4 fruit fly cellular contexts compared by ENCODE assay signal in the genomic region with DNA sequence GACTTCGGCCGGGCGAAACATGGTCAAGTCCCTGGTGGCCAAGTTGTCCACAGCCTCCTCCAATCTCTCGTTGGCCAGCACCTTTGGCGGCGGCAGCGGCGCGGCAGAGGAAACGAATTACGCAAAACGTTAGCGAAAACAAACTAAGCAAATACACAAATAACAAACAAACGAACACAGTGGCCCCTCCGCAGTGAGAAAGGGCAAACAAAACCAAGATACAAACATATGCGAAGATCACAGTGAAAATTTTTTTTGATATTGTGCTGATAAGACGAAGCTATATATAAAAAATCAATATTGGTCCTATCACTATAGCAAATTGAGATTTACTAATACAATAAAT.
TF ChIP-seq lines count a peak whose summit lies in the region.

No protein-coding gene starts in this region.

- no peak for TF ChIP-seq CTCF in whole organism, embryonic (GFP tag; optimal IDR thresholded peaks at IDR 0.05; lab: Kevin White, UChicago)

TF ChIP-seq in whole organism, adult, 20 proteins besides CTCF, POLR2A, EP300 and RAD21:
- peak; percentile 6 for TF ChIP-seq Mnt (GFP tag; optimal IDR thresholded peaks at IDR 0.05; lab: Kevin White, UChicago)
- peak; percentile 29 for TF ChIP-seq CG14711 (tag; optimal IDR thresholded peaks at IDR 0.05; lab: Kevin White, UChicago)
- TF ChIP-seq Crg-1 (GFP tag; optimal IDR thresholded peaks at IDR 0.05; lab: Kevin White, UChicago) = peak; percentile 43
- TF ChIP-seq cic (GFP tag; optimal IDR thresholded peaks at IDR 0.05; lab: Kevin White, UChicago) = no peak
- TF ChIP-seq CG11617 (GFP tag; optimal IDR thresholded peaks at IDR 0.05; lab: Kevin White, UChicago) = peak; percentile 49
- TF ChIP-seq tj (GFP tag; optimal IDR thresholded peaks at IDR 0.05; lab: Kevin White, UChicago) = no peak
- peak; percentile 83 for TF ChIP-seq CG12768 (GFP tag; optimal IDR thresholded peaks at IDR 0.05; lab: Kevin White, UChicago)
- peak; percentile 38 for TF ChIP-seq CG7101 (tag; optimal IDR thresholded peaks at IDR 0.05; lab: Kevin White, UChicago)
- TF ChIP-seq CG5204 (GFP tag; optimal IDR thresholded peaks at IDR 0.05; lab: Kevin White, UChicago) = no peak
- no peak for TF ChIP-seq toe (GFP tag; optimal IDR thresholded peaks at IDR 0.05; lab: Kevin White, UChicago)
- peak; percentile 8 for TF ChIP-seq pad (GFP tag; optimal IDR thresholded peaks at IDR 0.05; lab: Kevin White, UChicago)
- no peak for TF ChIP-seq ovo (GFP tag; optimal IDR thresholded peaks at IDR 0.05; lab: Kevin White, UChicago)
- TF ChIP-seq CG7045 (GFP tag; optimal IDR thresholded peaks at IDR 0.05; lab: Kevin White, UChicago) = peak; percentile 36
- TF ChIP-seq CG33017 (tag; optimal IDR thresholded peaks at IDR 0.05; lab: Kevin White, UChicago) = no peak
- TF ChIP-seq bab1 (GFP tag; optimal IDR thresholded peaks at IDR 0.05; lab: Kevin White, UChicago) = no peak
- TF ChIP-seq Hr96 (GFP tag; optimal IDR thresholded peaks at IDR 0.05; lab: Kevin White, UChicago) = no peak
- no peak for TF ChIP-seq cnc (optimal IDR thresholded peaks at IDR 0.05; lab: Kevin White, UChicago)
- no peak for TF ChIP-seq kay (GFP tag; lab: Kevin White, UChicago; ENCODE audit: borderline replicate concordance)
- TF ChIP-seq CG1620 (GFP tag; optimal IDR thresholded peaks at IDR 0.05; lab: Kevin White, UChicago) = peak; percentile 5
- peak; percentile 29 for TF ChIP-seq Clk (GFP tag; optimal IDR thresholded peaks at IDR 0.05; lab: Kevin White, UChicago)

TF ChIP-seq in whole organism, embryonic, 481 proteins besides CTCF, POLR2A, EP300 and RAD21 (continues in another document):
- TF ChIP-seq wdn (GFP tag; IDR thresholded peaks at IDR 0.05; lab: Robert Waterston, UW) = no peak
- 0 out of 2 replicates have a peak, but pooled peaks have one; percentile 16 for TF ChIP-seq CG32532 (GFP tag; IDR thresholded peaks at IDR 0.05; lab: Robert Waterston, UW)
- TF ChIP-seq pfk (GFP tag; optimal IDR thresholded peaks at IDR 0.05; lab: Kevin White, UChicago) = no peak
- no peak for TF ChIP-seq en (GFP tag; optimal IDR thresholded peaks at IDR 0.05; lab: Kevin White, UChicago)
- TF ChIP-seq sens-2 (GFP tag; IDR thresholded peaks at IDR 0.05; lab: Robert Waterston, UW) = no peak
- no peak for TF ChIP-seq Pdp1 (GFP tag; optimal IDR thresholded peaks at IDR 0.05; lab: Kevin White, UChicago)
- no peak for TF ChIP-seq CG8765 (GFP tag; IDR thresholded peaks at IDR 0.05; lab: Robert Waterston, UW)
- TF ChIP-seq her (GFP tag; optimal IDR thresholded peaks at IDR 0.05; lab: Kevin White, UChicago) = no peak
- TF ChIP-seq CG7357 (GFP tag; IDR thresholded peaks at IDR 0.05; lab: Robert Waterston, UW) = no peak
- peak; percentile 31 for TF ChIP-seq CG7987 (GFP tag; optimal IDR thresholded peaks at IDR 0.05; lab: Kevin White, UChicago)
- no peak for TF ChIP-seq CG4854 (GFP tag; optimal IDR thresholded peaks at IDR 0.05; lab: Kevin White, UChicago)
- no peak for TF ChIP-seq CG18011 (GFP tag; optimal IDR thresholded peaks at IDR 0.05; lab: Kevin White, UChicago)
- no peak for TF ChIP-seq H2.0 (GFP tag; IDR thresholded peaks at IDR 0.05; lab: Robert Waterston, UW)
- TF ChIP-seq tgo (GFP tag; IDR thresholded peaks at IDR 0.05; lab: Robert Waterston, UW) = no peak; the same call in 2 of the 3 replicates
- no peak for TF ChIP-seq CG10274 (GFP tag; optimal IDR thresholded peaks at IDR 0.05; lab: Kevin White, UChicago)
- TF ChIP-seq eyg (GFP tag; optimal IDR thresholded peaks at IDR 0.05; lab: Kevin White, UChicago) = no peak
- TF ChIP-seq ham (GFP tag; IDR thresholded peaks at IDR 0.05; lab: Robert Waterston, UW) = no peak
- no peak for TF ChIP-seq CG10147 (GFP tag; optimal IDR thresholded peaks at IDR 0.05; lab: Kevin White, UChicago)
- TF ChIP-seq CG1602 (GFP tag; optimal IDR thresholded peaks at IDR 0.05; lab: Kevin White, UChicago) = no peak
- no peak for TF ChIP-seq CG14667 (GFP tag; IDR thresholded peaks at IDR 0.05; lab: Robert Waterston, UW)
- TF ChIP-seq CG2116 (GFP tag; optimal IDR thresholded peaks at IDR 0.05; lab: Kevin White, UChicago) = no peak
- TF ChIP-seq CG8478 (optimal IDR thresholded peaks at IDR 0.05; lab: Kevin White, UChicago) = no peak
- TF ChIP-seq ab (GFP tag; optimal IDR thresholded peaks at IDR 0.05; lab: Kevin White, UChicago) = no peak
- TF ChIP-seq kay (GFP tag; optimal IDR thresholded peaks at IDR 0.05; lab: Kevin White, UChicago) = no peak
- no peak for TF ChIP-seq ATbp (GFP tag; optimal IDR thresholded peaks at IDR 0.05; lab: Kevin White, UChicago)

TF ChIP-seq in whole organism, prepupa, 60 proteins besides CTCF, POLR2A, EP300 and RAD21:
- TF ChIP-seq CG15336 (GFP tag; IDR thresholded peaks at IDR 0.05; lab: Robert Waterston, UW) (0 out of 2 replicates have a peak, but pooled peaks have one; percentile 37), dac (GFP tag; optimal IDR thresholded peaks at IDR 0.05; lab: Kevin White, UChicago) (no peak), fd59A (GFP tag; optimal IDR thresholded peaks at IDR 0.05; lab: Kevin White, UChicago) (no peak), fkh (GFP tag; optimal IDR thresholded peaks at IDR 0.05; lab: Kevin White, UChicago) (peak; percentile 92), CG31627 (GFP tag; optimal IDR thresholded peaks at IDR 0.05; lab: Kevin White, UChicago) (peak; percentile 9)
TF ChIP-seq in whole organism, prepupa: peak in this region for 3.

TF ChIP-seq in whole organism, pupa, 21 proteins besides CTCF, POLR2A, EP300 and RAD21:
- TF ChIP-seq Ets98B (GFP tag; IDR thresholded peaks at IDR 0.05; lab: Robert Waterston, UW) (peak; percentile 22; the same call in 1 of the 2 replicates), rn (GFP tag; IDR thresholded peaks at IDR 0.05; lab: Robert Waterston, UW) (no peak), CG9948 (tag; optimal IDR thresholded peaks at IDR 0.05; lab: Kevin White, UChicago) (no peak), CG4496 (GFP tag; IDR thresholded peaks at IDR 0.05; lab: Robert Waterston, UW) (0 out of 3 replicates have a peak, but pooled peaks have one; percentile 37)
